Worm (Caenorhabditis elegans): Measurements from ENCODE around the gene fbxa-219.
"Not testable (repeated sequence)": the region's sequence is repeated elsewhere in the genome, so short reads cannot be mapped to it uniquely, and the experiment has no call there.

The fbxa-219 gene

ce11 chrIII:2259329-2259728 lies 31.9 kb upstream of the fbxa-219 start:
- TF ChIP-seq B0310.2 (tag; optimal IDR thresholded peaks at IDR 0.05): no peak
- TF ChIP-seq tbx-37 (GFP tag; conservative IDR thresholded peaks at IDR 0.05): no peak
- no peak for TF ChIP-seq hmg-4 (GFP tag; optimal IDR thresholded peaks at IDR 0.05)
- TF ChIP-seq ama-1 (optimal IDR thresholded peaks at IDR 0.05): no peak
- no peak for TF ChIP-seq aly-1 (tag; optimal IDR thresholded peaks at IDR 0.05)
- no peak for TF ChIP-seq ceh-13 (GFP tag; optimal IDR thresholded peaks at IDR 0.05)
- TF ChIP-seq tra-4 (tag; optimal IDR thresholded peaks at IDR 0.05): no peak
- no peak for TF ChIP-seq ceh-36 (tag; optimal IDR thresholded peaks at IDR 0.05)
- no peak for TF ChIP-seq tbx-11 (GFP tag; IDR thresholded peaks at IDR 0.05)
- TF ChIP-seq pes-1 (GFP tag; IDR thresholded peaks at IDR 0.05): no peak

ce11 chrIII:2261353-2261752 lies 29.9 kb upstream of the fbxa-219 start, which contains the start of gene fbxa-42:
fbxa-42 (minus strand) TSS chrIII:2261453.
- TF ChIP-seq ets-7 (tag; optimal IDR thresholded peaks at IDR 0.05); tbx-37 (GFP tag; conservative IDR thresholded peaks at IDR 0.05); ceh-13 (GFP tag; optimal IDR thresholded peaks at IDR 0.05): not testable (repeated sequence)

- TF ChIP-seq tra-4 (tag; optimal IDR thresholded peaks at IDR 0.05): no peak
- TF ChIP-seq flt-1 (GFP tag; IDR thresholded peaks at IDR 0.05): no peak
- TF ChIP-seq B0310.2 (tag; optimal IDR thresholded peaks at IDR 0.05): no peak
- TF ChIP-seq hmbx-1 (tag; optimal IDR thresholded peaks at IDR 0.05): no peak
- TF ChIP-seq tbx-37 (GFP tag; conservative IDR thresholded peaks at IDR 0.05): no peak
- TF ChIP-seq hmg-4 (GFP tag; optimal IDR thresholded peaks at IDR 0.05): no peak
- no peak for TF ChIP-seq tbx-11 (GFP tag; IDR thresholded peaks at IDR 0.05)
- no peak for TF ChIP-seq ceh-36 (tag; optimal IDR thresholded peaks at IDR 0.05)
- no peak for TF ChIP-seq aly-1 (tag; optimal IDR thresholded peaks at IDR 0.05)
- TF ChIP-seq ceh-13 (GFP tag; optimal IDR thresholded peaks at IDR 0.05): no peak
- TF ChIP-seq ets-7 (tag; optimal IDR thresholded peaks at IDR 0.05): no peak
- TF ChIP-seq hnd-1 (tag; optimal IDR thresholded peaks at IDR 0.05): no peak
- no peak for TF ChIP-seq pes-1 (GFP tag; IDR thresholded peaks at IDR 0.05)
- no peak for TF ChIP-seq F13C5.2 (tag; optimal IDR thresholded peaks at IDR 0.05)
- no peak for TF ChIP-seq ama-1 (optimal IDR thresholded peaks at IDR 0.05)
- TF ChIP-seq sea-1 (GFP tag; conservative IDR thresholded peaks at IDR 0.05): no peak
- no peak for TF ChIP-seq scrt-1 (GFP tag; IDR thresholded peaks at IDR 0.05)
Measured at ce11 chrIII:2262942-2263341, 28.3 kb upstream of the fbxa-219 start, which contains the start of gene Y54F10BM.6. Y54F10BM.6 (plus strand) TSS chrIII:2263242.

ce11 chrIII:2265986-2266701 lies 25.1 kb upstream of the fbxa-219 start, which contains the start of gene fbxa-9:
fbxa-9 (plus strand) TSS chrIII:2266651.
- TF ChIP-seq ets-7 (tag; optimal IDR thresholded peaks at IDR 0.05): no peak
- no peak for TF ChIP-seq scrt-1 (GFP tag; IDR thresholded peaks at IDR 0.05)
- TF ChIP-seq tbx-11 (GFP tag; IDR thresholded peaks at IDR 0.05): no peak
- no peak for TF ChIP-seq ama-1 (optimal IDR thresholded peaks at IDR 0.05)
- no peak for TF ChIP-seq ceh-13 (GFP tag; optimal IDR thresholded peaks at IDR 0.05)
- TF ChIP-seq hnd-1 (tag; optimal IDR thresholded peaks at IDR 0.05): no peak
- no peak for TF ChIP-seq F13C5.2 (tag; optimal IDR thresholded peaks at IDR 0.05)
- no peak for TF ChIP-seq sea-1 (GFP tag; conservative IDR thresholded peaks at IDR 0.05)
- TF ChIP-seq tbx-37 (GFP tag; conservative IDR thresholded peaks at IDR 0.05): no peak
- TF ChIP-seq ceh-36 (tag; optimal IDR thresholded peaks at IDR 0.05): no peak

ce11 chrIII:2272075-2272474 lies 19.1 kb upstream of the fbxa-219 start, which contains the start of gene fbxa-48:
fbxa-48 (minus strand) TSS chrIII:2272175.
- TF ChIP-seq ama-1 (optimal IDR thresholded peaks at IDR 0.05) (no peak), ceh-13 (GFP tag; optimal IDR thresholded peaks at IDR 0.05) (no peak), hmg-4 (GFP tag; optimal IDR thresholded peaks at IDR 0.05) (no peak), ceh-36 (tag; optimal IDR thresholded peaks at IDR 0.05) (no peak), pes-1 (GFP tag; IDR thresholded peaks at IDR 0.05) (no peak), tra-4 (tag; optimal IDR thresholded peaks at IDR 0.05) (no peak), sea-1 (GFP tag; conservative IDR thresholded peaks at IDR 0.05) (no peak), hnd-1 (tag; optimal IDR thresholded peaks at IDR 0.05) (no peak), hmbx-1 (tag; optimal IDR thresholded peaks at IDR 0.05) (no peak), tbx-37 (GFP tag; conservative IDR thresholded peaks at IDR 0.05) (no peak), flt-1 (GFP tag; IDR thresholded peaks at IDR 0.05) (no peak), B0310.2 (tag; optimal IDR thresholded peaks at IDR 0.05) (no peak), ets-7 (tag; optimal IDR thresholded peaks at IDR 0.05) (no peak)

ce11 chrIII:2272732-2273131 lies 18.5 kb upstream of the fbxa-219 start, which contains the start of gene fbxa-39:
fbxa-39 (plus strand) TSS chrIII:2273032.
- no peak for TF ChIP-seq ceh-13 (GFP tag; optimal IDR thresholded peaks at IDR 0.05)
- no peak for TF ChIP-seq ama-1 (optimal IDR thresholded peaks at IDR 0.05)
- TF ChIP-seq flt-1 (GFP tag; IDR thresholded peaks at IDR 0.05): no peak
- TF ChIP-seq tra-4 (tag; optimal IDR thresholded peaks at IDR 0.05): no peak
- no peak for TF ChIP-seq tbx-37 (GFP tag; conservative IDR thresholded peaks at IDR 0.05)
- no peak for TF ChIP-seq ets-7 (tag; optimal IDR thresholded peaks at IDR 0.05)
- TF ChIP-seq sea-1 (GFP tag; conservative IDR thresholded peaks at IDR 0.05): no peak
- no peak for TF ChIP-seq hnd-1 (tag; optimal IDR thresholded peaks at IDR 0.05)
- no peak for TF ChIP-seq F13C5.2 (tag; optimal IDR thresholded peaks at IDR 0.05)
- no peak for TF ChIP-seq aly-1 (tag; optimal IDR thresholded peaks at IDR 0.05)
- no peak for TF ChIP-seq scrt-1 (GFP tag; IDR thresholded peaks at IDR 0.05)

ce11 chrIII:2276842-2277241 lies 14.4 kb upstream of the fbxa-219 start, which contains the start of gene Y54F10BM.21:
Y54F10BM.21 (plus strand) TSS chrIII:2277142.
- TF ChIP-seq ama-1 (optimal IDR thresholded peaks at IDR 0.05) (no peak), aly-1 (tag; optimal IDR thresholded peaks at IDR 0.05) (no peak), ceh-13 (GFP tag; optimal IDR thresholded peaks at IDR 0.05) (no peak), ets-7 (tag; optimal IDR thresholded peaks at IDR 0.05) (no peak), hmbx-1 (tag; optimal IDR thresholded peaks at IDR 0.05) (no peak), hnd-1 (tag; optimal IDR thresholded peaks at IDR 0.05) (no peak), hmg-4 (GFP tag; optimal IDR thresholded peaks at IDR 0.05) (no peak), F13C5.2 (tag; optimal IDR thresholded peaks at IDR 0.05) (no peak), flt-1 (GFP tag; IDR thresholded peaks at IDR 0.05) (no peak), ceh-36 (tag; optimal IDR thresholded peaks at IDR 0.05) (no peak), sea-1 (GFP tag; conservative IDR thresholded peaks at IDR 0.05) (no peak), tbx-11 (GFP tag; IDR thresholded peaks at IDR 0.05) (no peak), pes-1 (GFP tag; IDR thresholded peaks at IDR 0.05) (no peak), tbx-37 (GFP tag; conservative IDR thresholded peaks at IDR 0.05) (no peak)
